Fruit fly (Drosophila melanogaster): ENCODE data around the gene CG14143.
A peak's percentile ranks its signal among the peaks of the same experiment; 100 is the strongest.

CG14143 gene

DNA sequence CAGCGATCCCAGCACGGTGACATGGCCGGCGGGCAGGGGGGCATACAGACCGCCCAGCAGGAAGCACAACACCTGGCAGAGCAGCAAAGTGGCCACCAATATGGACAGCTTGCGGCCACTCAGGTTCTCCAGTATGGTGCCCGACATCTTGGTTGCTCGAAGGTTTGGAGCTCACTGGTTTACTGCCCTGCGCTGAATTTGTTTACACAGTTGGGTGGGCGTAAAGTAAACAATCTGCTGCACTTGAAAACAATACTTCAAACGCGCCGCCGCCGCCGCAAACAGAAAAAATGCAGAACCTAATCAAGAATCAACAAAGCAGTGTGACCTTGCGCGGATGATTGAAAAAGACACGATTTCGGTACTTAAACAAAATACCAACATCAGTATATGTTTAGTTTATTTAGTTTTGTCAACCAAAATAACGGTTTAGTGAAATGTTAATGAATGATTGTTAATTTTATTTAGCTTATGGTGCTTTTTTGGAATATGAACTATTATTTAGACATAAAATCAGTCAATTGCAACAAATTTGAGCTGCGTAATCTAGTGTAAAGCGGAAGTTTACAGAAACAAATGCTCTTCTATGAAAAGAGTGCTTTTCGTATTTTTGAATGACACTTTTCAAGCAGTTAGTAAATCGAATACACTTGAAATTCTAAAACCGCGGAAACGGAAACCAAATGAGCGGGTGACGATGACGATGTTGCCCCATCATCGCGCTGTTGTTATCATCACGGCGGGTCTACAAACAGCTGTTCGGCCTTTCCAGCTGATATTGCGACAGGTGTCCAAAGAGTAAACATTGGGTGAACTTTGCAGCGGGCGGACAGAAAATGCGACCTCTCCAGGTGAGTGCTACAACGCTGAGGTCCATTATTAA is 34.8 kb downstream of the CG14143 start, which contains the start of the genes wls and Adck5 (continued):
- TF ChIP-seq Dip2 (GFP tag; IDR thresholded peaks at IDR 0.05) (no peak), org-1 (GFP tag; optimal IDR thresholded peaks at IDR 0.05) (peak; percentile 25), CG4360 (GFP tag; IDR thresholded peaks at IDR 0.05) (no peak), Gsc (GFP tag; IDR thresholded peaks at IDR 0.05) (no peak), Mad (GFP tag; optimal IDR thresholded peaks at IDR 0.05) (peak; percentile 44), CG2120 (GFP tag; optimal IDR thresholded peaks at IDR 0.05) (no peak), CG11504 (tag; optimal IDR thresholded peaks at IDR 0.05) (no peak), CG3995 (GFP tag; optimal IDR thresholded peaks at IDR 0.05) (peak; percentile 68), Atf6 (GFP tag; IDR thresholded peaks at IDR 0.05) (0 out of 2 replicates have a peak, but pooled peaks have one; percentile 26), ken (GFP tag; IDR thresholded peaks at IDR 0.05) (no peak), Ets97D (GFP tag; optimal IDR thresholded peaks at IDR 0.05) (peak; percentile 98), CG31388 (GFP tag; optimal IDR thresholded peaks at IDR 0.05) (no peak), CG10274 (GFP tag; optimal IDR thresholded peaks at IDR 0.05) (peak; percentile 32), cg (GFP tag; optimal IDR thresholded peaks at IDR 0.05) (no peak), CG9727 (GFP tag; optimal IDR thresholded peaks at IDR 0.05) (peak; percentile 63), ab (GFP tag; optimal IDR thresholded peaks at IDR 0.05) (no peak), Lpt (GFP tag; optimal IDR thresholded peaks at IDR 0.05) (no peak), CG9215 (GFP tag; IDR thresholded peaks at IDR 0.05) (no peak), CG1529 (GFP tag; optimal IDR thresholded peaks at IDR 0.05) (peak; percentile 21), Hey (tag; optimal IDR thresholded peaks at IDR 0.05) (peak; percentile 20), wek (GFP tag; optimal IDR thresholded peaks at IDR 0.05) (peak; percentile 62), CG7839 (tag; optimal IDR thresholded peaks at IDR 0.05) (no peak), Blimp-1 (GFP tag; optimal IDR thresholded peaks at IDR 0.05) (no peak), Sox100B (GFP tag; optimal IDR thresholded peaks at IDR 0.05) (no peak), C15 (GFP tag; IDR thresholded peaks at IDR 0.05) (peak; percentile 48; the same call in 1 of the 3 replicates), Optix (GFP tag; IDR thresholded peaks at IDR 0.05) (no peak), ato (GFP tag; IDR thresholded peaks at IDR 0.05; ENCODE audit: partially characterized antibody) (no peak), Ssrp (tag; optimal IDR thresholded peaks at IDR 0.05) (peak; percentile 6), CG10209 (GFP tag; optimal IDR thresholded peaks at IDR 0.05) (peak; percentile 61), Dbx (GFP tag; IDR thresholded peaks at IDR 0.05) (0 out of 3 replicates have a peak, but pooled peaks have one; percentile 22), Sin3A (optimal IDR thresholded peaks at IDR 0.05) (peak; percentile 59), chinmo (GFP tag; IDR thresholded peaks at IDR 0.05; ENCODE audit: partially characterized antibody) (0 out of 4 replicates have a peak, but pooled peaks have one; percentile 40), salm (tag; optimal IDR thresholded peaks at IDR 0.05) (peak; percentile 25), CG8944 (GFP tag; optimal IDR thresholded peaks at IDR 0.05) (no peak), CG32532 (GFP tag; IDR thresholded peaks at IDR 0.05) (0 out of 2 replicates have a peak, but pooled peaks have one; percentile 32), trem (tag; optimal IDR thresholded peaks at IDR 0.05) (peak; percentile 5), luna (GFP tag; optimal IDR thresholded peaks at IDR 0.05) (no peak), CG15601 (tag; optimal IDR thresholded peaks at IDR 0.05) (no peak), Xbp1 (GFP tag; optimal IDR thresholded peaks at IDR 0.05) (peak; percentile 26), ara (GFP tag; IDR thresholded peaks at IDR 0.05) (no peak), CG7271 (tag; optimal IDR thresholded peaks at IDR 0.05) (peak; percentile 50), eve (GFP tag; optimal IDR thresholded peaks at IDR 0.05) (no peak), CG1603 (tag; optimal IDR thresholded peaks at IDR 0.05) (peak; percentile 57), CG12219 (GFP tag; optimal IDR thresholded peaks at IDR 0.05) (peak; percentile 47), YL-1 (GFP tag; optimal IDR thresholded peaks at IDR 0.05) (peak; percentile 41), CG14710 (tag; optimal IDR thresholded peaks at IDR 0.05) (peak; percentile 81), CG2712 (tag; optimal IDR thresholded peaks at IDR 0.05) (no peak), ewg (GFP tag; optimal IDR thresholded peaks at IDR 0.05) (peak; percentile 12), CG13424 (tag; optimal IDR thresholded peaks at IDR 0.05) (peak; percentile 21)

Data from whole organism, embryonic.